Fruit fly (Drosophila melanogaster) whole organism, prepupa: ENCODE data around the gene nAChRbeta2.

Experiments
- Blimp-1 ChIP-seq: fragments of 200-800 bp; sonication (Bioruptor generic); optimal IDR thresholded peaks from 3 replicates; lab custom pipeline; 2017; ENCODE audit warnings: missing biosample characterization, missing genetic modification characterization, mild to moderate bottlenecking, moderate library complexity, missing genetic modification reagents
- CG10631 ChIP-seq: fragments of 200-800 bp; sonication (Bioruptor generic); optimal IDR thresholded peaks from 2 replicates; lab custom pipeline; 2016; ENCODE audit warnings: missing biosample characterization, missing genetic modification characterization
- CG10669 ChIP-seq: fragments of 200-800 bp; sonication (Bioruptor generic); optimal IDR thresholded peaks from 3 replicates; lab custom pipeline; 2018; ENCODE audit warnings: missing biosample characterization, mild to moderate bottlenecking, missing genetic modification characterization, moderate library complexity
- CG11902 ChIP-seq: fragments of 200-800 bp; sonication (Bioruptor generic); optimal IDR thresholded peaks from 3 replicates; lab custom pipeline; 2016; ENCODE audit warnings: missing biosample characterization, missing genetic modification characterization
- CG1621 ChIP-seq: fragments of 200-800 bp; sonication (Bioruptor generic); optimal IDR thresholded peaks from 3 replicates; lab custom pipeline; 2018; ENCODE audit warnings: missing biosample characterization, mild to moderate bottlenecking, missing genetic modification characterization
- CG16779 ChIP-seq: fragments of 200-800 bp; sonication (Bioruptor generic); optimal IDR thresholded peaks from 3 replicates; lab custom pipeline; 2017; ENCODE audit warnings: missing biosample characterization, mild to moderate bottlenecking, missing genetic modification characterization
- CG3032 ChIP-seq: fragments of 200-800 bp; optimal IDR thresholded peaks from 2 replicates; lab custom pipeline; 2019; ENCODE audit warnings: missing biosample characterization, mild to moderate bottlenecking, missing genetic modification characterization, moderate library complexity
- CG31627 ChIP-seq: fragments of 200-800 bp; sonication (Bioruptor generic); optimal IDR thresholded peaks from 3 replicates; lab custom pipeline; 2016; ENCODE audit warnings: missing biosample characterization, missing genetic modification characterization
- CG32006 ChIP-seq: fragments of 200-800 bp; sonication (Bioruptor generic); optimal IDR thresholded peaks from 3 replicates; lab custom pipeline; 2017; ENCODE audit warnings: missing biosample characterization, mild to moderate bottlenecking, missing genetic modification characterization
- CG34406 ChIP-seq: fragments of 200-800 bp; sonication (Bioruptor generic); optimal IDR thresholded peaks from 3 replicates; lab custom pipeline; 2016; ENCODE audit warnings: missing biosample characterization, missing genetic modification characterization
- CG3919 ChIP-seq: fragments of 200-800 bp; sonication (Bioruptor generic); optimal IDR thresholded peaks from 3 replicates; lab custom pipeline; 2016; ENCODE audit warnings: missing biosample characterization, missing genetic modification characterization
- CG4318 ChIP-seq: fragments of 200-800 bp; sonication (Bioruptor generic); optimal IDR thresholded peaks from 3 replicates; lab custom pipeline; 2017; ENCODE audit warnings: missing biosample characterization, mild to moderate bottlenecking, missing genetic modification characterization
- CG6163 ChIP-seq: fragments of 200-800 bp; sonication (Bioruptor generic); IDR thresholded peaks from 3 replicates; pipeline ENCODE4 v1.3.6; 2022; ENCODE audit warnings: missing biosample characterization, missing genetic modification characterization
- CG6792 ChIP-seq: fragments of 200-800 bp; sonication (Bioruptor generic); optimal IDR thresholded peaks from 3 replicates; lab custom pipeline; 2016; ENCODE audit warnings: missing biosample characterization, missing genetic modification characterization
- CG6854 ChIP-seq: fragments of 200-800 bp; sonication (Bioruptor generic); optimal IDR thresholded peaks from 2 replicates; lab custom pipeline; 2017; ENCODE audit warnings: missing biosample characterization, mild to moderate bottlenecking, missing genetic modification characterization
- CG7368 ChIP-seq: fragments of 200-800 bp; sonication (Bioruptor generic); optimal IDR thresholded peaks from 3 replicates; lab custom pipeline; 2016; ENCODE audit warnings: missing biosample characterization, missing genetic modification characterization
- CG8632 ChIP-seq: fragments of 200-800 bp; sonication (Bioruptor generic); optimal IDR thresholded peaks from 3 replicates; lab custom pipeline; 2016; ENCODE audit warnings: missing biosample characterization, missing genetic modification characterization
- CG9139 ChIP-seq: fragments of 200-800 bp; sonication (Bioruptor generic); optimal IDR thresholded peaks from 3 replicates; lab custom pipeline; 2017; ENCODE audit warnings: missing biosample characterization, mild to moderate bottlenecking, missing genetic modification characterization
- Eip75B ChIP-seq: fragments of 200-800 bp; sonication (Bioruptor generic); optimal IDR thresholded peaks from 3 replicates; lab custom pipeline; 2016; ENCODE audit warnings: missing biosample characterization, missing genetic modification characterization
- Eip78C ChIP-seq: fragments of 200-800 bp; sonication (Bioruptor generic); peaks from one replicate; lab custom pipeline; 2016; ENCODE audit warnings: missing biosample characterization, missing genetic modification characterization
- Eip93F ChIP-seq: fragments of 200-800 bp; sonication (Bioruptor generic); optimal IDR thresholded peaks from 2 replicates; lab custom pipeline; 2016; ENCODE audit warnings: missing biosample characterization, mild to moderate bottlenecking, missing genetic modification characterization
- Ets96B ChIP-seq: fragments of 200-800 bp; optimal IDR thresholded peaks from 2 replicates; lab custom pipeline; 2019; ENCODE audit warnings: missing biosample characterization, mild to moderate bottlenecking, missing genetic modification characterization, moderate library complexity
- Gug ChIP-seq: fragments of 200-800 bp; sonication (Bioruptor generic); IDR thresholded peaks from 2 replicates; pipeline ENCODE4 v1.3.6; 2022; ENCODE audit warnings: missing biosample characterization, missing genetic modification characterization
- Hr39 ChIP-seq: fragments of 200-800 bp; sonication (Bioruptor generic); optimal IDR thresholded peaks from 2 replicates; lab custom pipeline; 2016; ENCODE audit warnings: missing biosample characterization, missing genetic modification characterization
- Hr4 ChIP-seq: fragments of 200-800 bp; sonication (Bioruptor generic); optimal IDR thresholded peaks from 3 replicates; lab custom pipeline; 2016; ENCODE audit warnings: missing biosample characterization, missing genetic modification characterization
- Lpt ChIP-seq: fragments of 200-800 bp; sonication (Bioruptor generic); optimal IDR thresholded peaks from 3 replicates; lab custom pipeline; 2016; ENCODE audit warnings: missing biosample characterization, missing genetic modification characterization
- Met ChIP-seq: fragments of 200-800 bp; sonication (Bioruptor generic); optimal IDR thresholded peaks from 3 replicates; lab custom pipeline; 2016; ENCODE audit warnings: missing biosample characterization, missing genetic modification characterization
- OdsH ChIP-seq: fragments of 200-800 bp; sonication (Bioruptor generic); optimal IDR thresholded peaks from 3 replicates; lab custom pipeline; 2016; ENCODE audit warnings: missing biosample characterization, missing genetic modification characterization
- Smox ChIP-seq: fragments of 200-800 bp; sonication (Bioruptor generic); optimal IDR thresholded peaks from 3 replicates; lab custom pipeline; 2016; ENCODE audit warnings: missing biosample characterization, missing genetic modification characterization
- Sox102F ChIP-seq: fragments of 200-800 bp; sonication (Bioruptor generic); optimal IDR thresholded peaks from 2 replicates; lab custom pipeline; 2016; ENCODE audit warnings: missing biosample characterization, mild to moderate bottlenecking, missing genetic modification characterization
- Sox14 ChIP-seq: fragments of 200-800 bp; sonication (Bioruptor generic); optimal IDR thresholded peaks from 3 replicates; lab custom pipeline; 2016; ENCODE audit warnings: missing biosample characterization, missing genetic modification characterization
- Sox15 ChIP-seq: fragments of 200-800 bp; sonication (Bioruptor generic); optimal IDR thresholded peaks from 3 replicates; lab custom pipeline; 2016; ENCODE audit warnings: missing biosample characterization, missing genetic modification characterization
- achi ChIP-seq: fragments of 200-800 bp; sonication (Bioruptor generic); optimal IDR thresholded peaks from 3 replicates; lab custom pipeline; 2016; ENCODE audit warnings: missing biosample characterization, missing genetic modification characterization
- acj6 ChIP-seq: fragments of 200-800 bp; sonication (Bioruptor generic); optimal IDR thresholded peaks from 3 replicates; lab custom pipeline; 2016; ENCODE audit warnings: missing biosample characterization, missing genetic modification characterization
- cyc ChIP-seq: fragments of 200-800 bp; sonication (Bioruptor generic); optimal IDR thresholded peaks from 3 replicates; lab custom pipeline; 2016; ENCODE audit warnings: missing biosample characterization, missing genetic modification characterization
- dac ChIP-seq: fragments of 200-800 bp; sonication (Bioruptor generic); optimal IDR thresholded peaks from 2 replicates; lab custom pipeline; 2017; ENCODE audit warnings: missing biosample characterization, mild to moderate bottlenecking, missing genetic modification characterization
- dsx ChIP-seq: fragments of 200-800 bp; optimal IDR thresholded peaks from 3 replicates; lab custom pipeline; 2019; ENCODE audit warnings: missing biosample characterization, mild to moderate bottlenecking, missing genetic modification characterization, moderate library complexity; ENCODE audit not compliant: poor library complexity, severe bottlenecking
- esn ChIP-seq: fragments of 200-800 bp; sonication (Bioruptor generic); optimal IDR thresholded peaks from 2 replicates; lab custom pipeline; 2016; ENCODE audit warnings: missing biosample characterization, mild to moderate bottlenecking, missing genetic modification characterization, moderate library complexity
- fd59A ChIP-seq: fragments of 200-800 bp; sonication (Bioruptor generic); optimal IDR thresholded peaks from 2 replicates; lab custom pipeline; 2017; ENCODE audit warnings: missing biosample characterization, mild to moderate bottlenecking, missing genetic modification characterization, missing genetic modification reagents
- fd85E ChIP-seq: fragments of 200-800 bp; sonication (Bioruptor generic); optimal IDR thresholded peaks from 3 replicates; lab custom pipeline; 2016; ENCODE audit warnings: missing biosample characterization, missing genetic modification characterization
- fkh ChIP-seq: fragments of 200-800 bp; sonication (Bioruptor generic); optimal IDR thresholded peaks from 3 replicates; lab custom pipeline; 2017; ENCODE audit warnings: missing biosample characterization, mild to moderate bottlenecking, missing genetic modification characterization, moderate library complexity
- net ChIP-seq: fragments of 200-800 bp; sonication (Bioruptor generic); optimal IDR thresholded peaks from 3 replicates; lab custom pipeline; 2016; ENCODE audit warnings: missing biosample characterization, missing genetic modification characterization
- pdm3 ChIP-seq: fragments of 200-800 bp; sonication (Bioruptor generic); optimal IDR thresholded peaks from 3 replicates; lab custom pipeline; 2016; ENCODE audit warnings: missing biosample characterization, missing genetic modification characterization
- ss ChIP-seq, 2 experiments: fragments of 200-800 bp; sonication (Bioruptor generic); optimal IDR thresholded peaks; 2 replicates in 1 of 2; 3 replicates in 1 of 2; lab custom pipeline; 2017 to 2018; ENCODE audit warnings: mild to moderate bottlenecking in 2 of 2, missing biosample characterization in 2 of 2, missing genetic modification characterization in 2 of 2, moderate library complexity in 1 of 2
- svp ChIP-seq: fragments of 200-800 bp; sonication (Bioruptor generic); peaks from one replicate; lab custom pipeline; 2016; ENCODE audit warnings: missing biosample characterization, missing genetic modification characterization
- topi ChIP-seq: fragments of 200-800 bp; sonication (Bioruptor generic); optimal IDR thresholded peaks from 3 replicates; lab custom pipeline; 2016; ENCODE audit warnings: missing biosample characterization, missing genetic modification characterization
- vri ChIP-seq: fragments of 200-800 bp; sonication (Bioruptor generic); optimal IDR thresholded peaks from 3 replicates; lab custom pipeline; 2016; ENCODE audit warnings: missing biosample characterization, mild to moderate bottlenecking, missing genetic modification characterization

nAChRbeta2 gene

DNA sequence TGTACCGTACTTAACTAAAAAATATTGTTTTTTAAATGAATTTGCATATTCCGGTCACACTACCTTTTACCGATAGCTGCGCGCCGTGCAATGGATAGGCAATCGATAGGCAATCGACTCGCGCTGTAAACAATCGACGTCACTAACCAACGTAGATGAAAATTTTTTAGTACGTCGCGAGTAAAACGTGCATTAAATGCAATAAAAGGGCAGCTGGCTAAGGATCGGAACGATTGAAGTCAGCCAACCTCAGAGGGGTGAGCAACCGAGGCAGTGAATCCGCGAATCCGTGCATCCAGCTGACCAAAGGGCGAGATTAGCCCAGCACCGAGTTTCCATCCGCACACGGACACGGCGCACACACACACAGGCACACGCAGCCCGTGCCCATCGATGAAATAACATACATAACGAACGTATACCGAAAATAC is 3.3 kb upstream of the nAChRbeta2 start, which contains the start of gene Pp1alpha-96A (continued):
- no peak for TF ChIP-seq acj6 (GFP tag; lab: Kevin White, UChicago)
- peak; percentile 2 for TF ChIP-seq Smox (GFP tag; lab: Kevin White, UChicago)
- TF ChIP-seq dsx = no peak
- TF ChIP-seq Sox14 (GFP tag; lab: Kevin White, UChicago) = no peak
- TF ChIP-seq cyc = peak; percentile 8
- TF ChIP-seq ss (GFP tag; optimal IDR thresholded peaks at IDR 0.05; lab: Kevin White, UChicago) = no peak
- TF ChIP-seq net (GFP tag; lab: Kevin White, UChicago) = no peak
- TF ChIP-seq Sox15 (GFP tag; lab: Kevin White, UChicago) = no peak
- no peak for TF ChIP-seq CG7368 (GFP tag; lab: Kevin White, UChicago)
- TF ChIP-seq topi (GFP tag; lab: Kevin White, UChicago) = peak; percentile 25
- no peak for TF ChIP-seq CG6854 (GFP tag; lab: Kevin White, UChicago)
- TF ChIP-seq CG16779 (tag; lab: Kevin White, UChicago) = no peak
- no peak for TF ChIP-seq Eip75B (GFP tag; lab: Kevin White, UChicago)
- TF ChIP-seq Ets96B = no peak
- TF ChIP-seq svp (GFP tag; lab: Kevin White, UChicago) = peak; percentile 44
- no peak for TF ChIP-seq Gug (GFP tag; lab: Robert Waterston, UW)
- peak; percentile 64 for TF ChIP-seq CG1621 (tag; lab: Kevin White, UChicago)
- TF ChIP-seq Hr39 (GFP tag; lab: Kevin White, UChicago) = peak; percentile 10

DNA sequence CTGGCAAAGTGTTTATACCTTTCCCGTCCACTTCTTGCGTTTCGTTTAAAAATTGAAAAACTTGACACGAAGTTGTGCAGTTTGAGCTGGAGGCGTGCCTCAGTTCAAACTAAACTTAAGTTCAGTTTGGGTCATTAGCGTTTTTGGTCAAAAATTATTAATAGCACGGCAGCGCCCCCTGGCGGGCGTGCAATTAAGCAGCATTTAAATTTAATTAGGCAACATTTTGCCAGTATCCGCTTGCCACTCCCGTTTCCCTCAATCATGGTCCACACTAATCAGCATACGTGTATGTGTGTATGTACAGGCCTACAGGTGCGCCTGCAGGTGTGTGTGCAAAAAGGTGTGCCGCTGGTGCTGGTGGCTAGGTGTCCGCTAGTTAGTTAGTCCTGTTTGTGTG is 11.3 kb downstream of the nAChRbeta2 start:
- TF ChIP-seq OdsH (GFP tag; lab: Kevin White, UChicago) = no peak
- TF ChIP-seq fkh (GFP tag; lab: Kevin White, UChicago) = no peak
- TF ChIP-seq CG7368 (GFP tag; lab: Kevin White, UChicago) = no peak

DNA sequence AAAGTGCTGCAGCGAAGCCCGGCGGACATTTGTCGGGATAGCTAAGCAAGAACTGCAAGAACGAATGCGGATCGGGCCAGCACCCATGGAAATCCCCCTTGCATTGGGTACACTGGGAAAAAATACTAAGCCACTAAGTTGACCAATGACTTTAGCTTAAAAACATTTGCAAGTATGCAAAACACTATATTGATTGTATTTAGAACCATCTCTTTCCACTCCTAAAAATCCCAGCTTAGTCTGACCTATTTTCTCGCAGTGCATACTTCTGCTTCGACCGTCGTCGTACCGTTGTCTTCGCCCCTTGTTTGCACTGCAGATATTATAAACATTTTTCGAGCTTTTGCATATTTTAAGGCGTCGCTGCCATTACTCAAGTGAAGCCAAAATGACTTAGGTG is 18.8 kb downstream of the nAChRbeta2 start:
- peak; percentile 48 for TF ChIP-seq cyc
- no peak for TF ChIP-seq CG6163 (GFP tag; lab: Robert Waterston, UW)
- peak; percentile 45 for TF ChIP-seq CG10631 (GFP tag; lab: Kevin White, UChicago)
- peak; percentile 48 for TF ChIP-seq fd59A (GFP tag; lab: Kevin White, UChicago)
- TF ChIP-seq CG11902 (GFP tag; lab: Kevin White, UChicago) = no peak
- TF ChIP-seq CG3032 (tag; lab: Kevin White, UChicago) = no peak
- TF ChIP-seq CG6792 (GFP tag; lab: Kevin White, UChicago) = peak; percentile 48
- TF ChIP-seq CG9139 (GFP tag; lab: Kevin White, UChicago) = no peak
- no peak for TF ChIP-seq esn (GFP tag; lab: Kevin White, UChicago)
- no peak for TF ChIP-seq Gug (GFP tag; lab: Robert Waterston, UW)
- peak; percentile 52 for TF ChIP-seq CG31627 (GFP tag; lab: Kevin White, UChicago)
- TF ChIP-seq Blimp-1 (GFP tag; lab: Kevin White, UChicago) = no peak
- no peak for TF ChIP-seq CG4318
- peak; percentile 51 for TF ChIP-seq achi
- TF ChIP-seq Eip93F (GFP tag; lab: Kevin White, UChicago) = no peak
- peak; percentile 48 for TF ChIP-seq CG1621 (tag; lab: Kevin White, UChicago)
- TF ChIP-seq Hr4 (GFP tag; lab: Kevin White, UChicago) = peak; percentile 25
- TF ChIP-seq ss (GFP tag; optimal IDR thresholded peaks at IDR 0.05; lab: Kevin White, UChicago) = peak in 1 of 2 experiments; percentile 55
- no peak for TF ChIP-seq vri (GFP tag; lab: Kevin White, UChicago)
- peak; percentile 44 for TF ChIP-seq CG32006 (GFP tag; lab: Kevin White, UChicago)
- peak; percentile 53 for TF ChIP-seq Met (GFP tag; lab: Kevin White, UChicago)
- no peak for TF ChIP-seq Lpt (GFP tag; lab: Kevin White, UChicago)
- peak; percentile 61 for TF ChIP-seq CG3919 (GFP tag; lab: Kevin White, UChicago)
- TF ChIP-seq Sox14 (GFP tag; lab: Kevin White, UChicago) = peak; percentile 29
- TF ChIP-seq CG10669 (GFP tag; lab: Kevin White, UChicago) = peak; percentile 54
- TF ChIP-seq CG34406 (GFP tag; lab: Kevin White, UChicago) = peak; percentile 34
- peak; percentile 47 for TF ChIP-seq pdm3 (GFP tag; lab: Kevin White, UChicago)
- TF ChIP-seq CG6854 (GFP tag; lab: Kevin White, UChicago) = no peak
- no peak for TF ChIP-seq Sox102F (GFP tag; lab: Kevin White, UChicago)
- TF ChIP-seq CG8632 = peak; percentile 36
- peak; percentile 19 for TF ChIP-seq CG16779 (tag; lab: Kevin White, UChicago)
- TF ChIP-seq Eip78C (GFP tag; lab: Kevin White, UChicago) = peak; percentile 79
- no peak for TF ChIP-seq fd85E (GFP tag; lab: Kevin White, UChicago)
- TF ChIP-seq Sox15 (GFP tag; lab: Kevin White, UChicago) = no peak
- TF ChIP-seq dac (GFP tag; lab: Kevin White, UChicago) = no peak
- TF ChIP-seq net (GFP tag; lab: Kevin White, UChicago) = peak; percentile 23
